Fruit fly (Drosophila melanogaster): Measurements from ENCODE around the gene CG9948.

Gene CG9948

dm6 chr3L:6996907-6997306 lies 41.1 kb downstream of the CG9948 start (continued):
- peak; percentile 47 for TF ChIP-seq esn (GFP tag; optimal IDR thresholded peaks at IDR 0.05)
- TF ChIP-seq CG1621 (tag; optimal IDR thresholded peaks at IDR 0.05) = peak; percentile 17
- no peak for TF ChIP-seq fkh (GFP tag; optimal IDR thresholded peaks at IDR 0.05)
- peak; percentile 48 for TF ChIP-seq Smox (GFP tag; optimal IDR thresholded peaks at IDR 0.05)
- TF ChIP-seq lz (GFP tag; optimal IDR thresholded peaks at IDR 0.05) = peak; percentile 36
- TF ChIP-seq CG4318 (GFP tag; optimal IDR thresholded peaks at IDR 0.05) = peak; percentile 53
- peak; percentile 39 for TF ChIP-seq CG34406 (GFP tag; optimal IDR thresholded peaks at IDR 0.05)
- no peak for TF ChIP-seq CG11762 (GFP tag; optimal IDR thresholded peaks at IDR 0.05; ENCODE audit: insufficient read depth)
- peak; percentile 21; the same call in 1 of the 2 replicates for TF ChIP-seq Gug (GFP tag; IDR thresholded peaks at IDR 0.05)
- TF ChIP-seq topi (GFP tag; optimal IDR thresholded peaks at IDR 0.05) = peak; percentile 31
- peak; percentile 22; the same call in 1 of the 2 replicates for TF ChIP-seq CG11294 (GFP tag; IDR thresholded peaks at IDR 0.05)
- no peak for TF ChIP-seq CG9139 (GFP tag; optimal IDR thresholded peaks at IDR 0.05)
- TF ChIP-seq pdm3 (GFP tag; optimal IDR thresholded peaks at IDR 0.05) = peak; percentile 64
- no peak for TF ChIP-seq Hr38 (GFP tag; optimal IDR thresholded peaks at IDR 0.05)
- TF ChIP-seq CG16779 (tag; optimal IDR thresholded peaks at IDR 0.05) = no peak
- peak; percentile 16 for TF ChIP-seq Sox102F (GFP tag; optimal IDR thresholded peaks at IDR 0.05)
- peak in 1 of 2 experiments; percentile 8 for TF ChIP-seq ss (GFP tag; optimal IDR thresholded peaks at IDR 0.05)
- TF ChIP-seq Lpt (GFP tag; optimal IDR thresholded peaks at IDR 0.05) = peak; percentile 23
- peak; percentile 79 for TF ChIP-seq eg (GFP tag; IDR thresholded peaks at IDR 0.05)
- TF ChIP-seq spab (GFP tag; optimal IDR thresholded peaks at IDR 0.05) = no peak
- TF ChIP-seq Hr4 (GFP tag; optimal IDR thresholded peaks at IDR 0.05) = peak; percentile 84
- peak; percentile 45 for TF ChIP-seq acj6 (GFP tag; optimal IDR thresholded peaks at IDR 0.05)
- peak; percentile 30 for TF ChIP-seq dsx (GFP tag; optimal IDR thresholded peaks at IDR 0.05; ENCODE audit: poor library complexity, severe bottlenecking)
- peak; percentile 19 for TF ChIP-seq Sox15 (GFP tag; optimal IDR thresholded peaks at IDR 0.05)
- no peak for TF ChIP-seq Eip93F (GFP tag; optimal IDR thresholded peaks at IDR 0.05)
- TF ChIP-seq CG8319 (GFP tag; optimal IDR thresholded peaks at IDR 0.05) = no peak
- no peak for TF ChIP-seq CG7368 (GFP tag; optimal IDR thresholded peaks at IDR 0.05)
- TF ChIP-seq fd85E (GFP tag; optimal IDR thresholded peaks at IDR 0.05) = no peak

dm6 chr3L:6997410-6997809 lies 41.6 kb downstream of the CG9948 start:
- TF ChIP-seq pdm3 (GFP tag; optimal IDR thresholded peaks at IDR 0.05) = no peak
- TF ChIP-seq CG6163 (GFP tag; IDR thresholded peaks at IDR 0.05) = no peak
- TF ChIP-seq CG16779 (tag; optimal IDR thresholded peaks at IDR 0.05) = no peak
- no peak for TF ChIP-seq dsx (GFP tag; optimal IDR thresholded peaks at IDR 0.05; ENCODE audit: poor library complexity, severe bottlenecking)
- no peak for TF ChIP-seq Ets21C (GFP tag; optimal IDR thresholded peaks at IDR 0.05)
- no peak for TF ChIP-seq CG11294 (GFP tag; IDR thresholded peaks at IDR 0.05)
- TF ChIP-seq Hr39 (GFP tag; optimal IDR thresholded peaks at IDR 0.05) = no peak
- TF ChIP-seq CG1621 (tag; optimal IDR thresholded peaks at IDR 0.05) = no peak
- no peak for TF ChIP-seq fd59A (GFP tag; optimal IDR thresholded peaks at IDR 0.05)
- TF ChIP-seq CG8632 (GFP tag; optimal IDR thresholded peaks at IDR 0.05) = no peak
- no peak for TF ChIP-seq CG15336 (GFP tag; IDR thresholded peaks at IDR 0.05)
- no peak for TF ChIP-seq svp (GFP tag)
- no peak for TF ChIP-seq Ets96B (tag; optimal IDR thresholded peaks at IDR 0.05)
- TF ChIP-seq CG6808 (GFP tag; optimal IDR thresholded peaks at IDR 0.05) = no peak
- no peak for TF ChIP-seq net (GFP tag; optimal IDR thresholded peaks at IDR 0.05)
- TF ChIP-seq CG9139 (GFP tag; optimal IDR thresholded peaks at IDR 0.05) = no peak
- no peak for TF ChIP-seq acj6 (GFP tag; optimal IDR thresholded peaks at IDR 0.05)
- TF ChIP-seq CG11902 (GFP tag; optimal IDR thresholded peaks at IDR 0.05) = no peak
- TF ChIP-seq CG8319 (GFP tag; optimal IDR thresholded peaks at IDR 0.05) = no peak

- no peak for TF ChIP-seq CG8119 (GFP tag; IDR thresholded peaks at IDR 0.05)
- TF ChIP-seq CG16779 (tag; optimal IDR thresholded peaks at IDR 0.05) = no peak
- TF ChIP-seq achi (GFP tag; optimal IDR thresholded peaks at IDR 0.05) = no peak
- peak; percentile 22 for TF ChIP-seq OdsH (GFP tag; optimal IDR thresholded peaks at IDR 0.05)
- no peak for TF ChIP-seq salr (GFP tag; optimal IDR thresholded peaks at IDR 0.05)
- TF ChIP-seq CG31627 (GFP tag; optimal IDR thresholded peaks at IDR 0.05) = no peak
- TF ChIP-seq CG11762 (GFP tag; optimal IDR thresholded peaks at IDR 0.05; ENCODE audit: insufficient read depth) = no peak
- 0 out of 3 replicates have a peak, but pooled peaks have one; percentile 12 for TF ChIP-seq eg (GFP tag; IDR thresholded peaks at IDR 0.05)
- TF ChIP-seq CG6808 (GFP tag; optimal IDR thresholded peaks at IDR 0.05) = no peak
- TF ChIP-seq ss (GFP tag; optimal IDR thresholded peaks at IDR 0.05) = no peak
- no peak for TF ChIP-seq pdm3 (GFP tag; optimal IDR thresholded peaks at IDR 0.05)
- no peak for TF ChIP-seq CG1621 (tag; optimal IDR thresholded peaks at IDR 0.05)
- TF ChIP-seq svp (GFP tag) = no peak
- no peak for TF ChIP-seq Hr38 (GFP tag; optimal IDR thresholded peaks at IDR 0.05)
- TF ChIP-seq Ets96B (tag; optimal IDR thresholded peaks at IDR 0.05) = no peak
- TF ChIP-seq lz (GFP tag; optimal IDR thresholded peaks at IDR 0.05) = no peak
- TF ChIP-seq fd85E (GFP tag; optimal IDR thresholded peaks at IDR 0.05) = no peak
- TF ChIP-seq CG4318 (GFP tag; optimal IDR thresholded peaks at IDR 0.05) = no peak
- TF ChIP-seq esn (GFP tag; optimal IDR thresholded peaks at IDR 0.05) = peak; percentile 18
- 0 out of 2 replicates have a peak, but pooled peaks have one; percentile 21 for TF ChIP-seq CG11294 (GFP tag; IDR thresholded peaks at IDR 0.05)
- TF ChIP-seq Eip93F (GFP tag; optimal IDR thresholded peaks at IDR 0.05) = no peak
- TF ChIP-seq dsx (GFP tag; optimal IDR thresholded peaks at IDR 0.05; ENCODE audit: poor library complexity, severe bottlenecking) = no peak
- TF ChIP-seq Smox (GFP tag; optimal IDR thresholded peaks at IDR 0.05) = no peak
- TF ChIP-seq CG6854 (GFP tag; optimal IDR thresholded peaks at IDR 0.05) = no peak
- no peak for TF ChIP-seq Hr4 (GFP tag; optimal IDR thresholded peaks at IDR 0.05)
These were observed 42.9 kb downstream of the CG9948 start, which contains the start of gene Mp for dm6 chr3L:6998692-6999091. Gene Mp (plus strand): TSS chr3L:6998843.

All from whole organism, prepupa.